Worm (Caenorhabditis elegans) whole organism, L4/young adult: ENCODE measurements around the gene sedl-1.

Experiments used
- W03F9.2 ChIP-seq: fragments of 150-350 bp; optimal IDR thresholded peaks from 2 replicates; lab custom pipeline; 2014; ENCODE audit warnings: missing biosample characterization, missing genetic modification characterization
- dao-5 ChIP-seq: sonication (generic microtip); optimal IDR thresholded peaks from 2 replicates; lab custom pipeline; 2016; ENCODE audit warnings: missing genotype, missing genetic modification characterization, moderate library complexity, missing compliant biosample characterization
- him-1 ChIP-seq: sonication (generic microtip); optimal IDR thresholded peaks from 2 replicates; lab custom pipeline; 2016; ENCODE audit warnings: missing genotype, missing genetic modification reagents, missing genetic modification characterization, missing compliant biosample characterization

- TF ChIP-seq him-1 (tag; lab: Kevin White, UChicago) = no peak
- TF ChIP-seq dao-5 (tag; lab: Kevin White, UChicago) = no peak
- no peak for TF ChIP-seq W03F9.2 (tag; lab: Kevin White, UChicago)
These were observed 44.3 kb downstream of the sedl-1 start for ce11 chrX:1395793-1396192.
